Worm (Caenorhabditis elegans) whole organism, midembryonic: ENCODE data around the gene F22F1.3.

ENCODE experiments used
- T22C8.4 ChIP-seq: fragments of 200-800 bp; sonication (Bioruptor generic); IDR thresholded peaks from 2 replicates; pipeline ENCODE4 v1.3.6; 2022; ENCODE audit warnings: missing genetic modification characterization, missing compliant biosample characterization
- cog-1 ChIP-seq: sonication (generic microtip); optimal IDR thresholded peaks from 2 replicates; lab custom pipeline; 2016; ENCODE audit warnings: missing genetic modification characterization, missing compliant biosample characterization
- flt-1 ChIP-seq: fragments of 200-800 bp; sonication (Bioruptor generic); IDR thresholded peaks from 2 replicates; pipeline ENCODE4 v1.3.6; 2022; ENCODE audit warnings: missing genetic modification characterization, missing compliant biosample characterization
- klf-2 ChIP-seq: fragments of 200-800 bp; sonication (Bioruptor generic); conservative IDR thresholded peaks from 2 replicates; pipeline ENCODE4 v1.3.6; 2022; ENCODE audit warnings: missing genetic modification reagents, missing genetic modification characterization, missing compliant biosample characterization
- med-1 ChIP-seq: sonication (generic microtip); optimal IDR thresholded peaks from 2 replicates; lab custom pipeline; 2017; ENCODE audit warnings: missing genetic modification characterization, mild to moderate bottlenecking, missing compliant biosample characterization, antibody characterized with exemption, missing genetic modification reagents; ENCODE audit not compliant: insufficient read depth
- ref-1 ChIP-seq: fragments of 200-800 bp; sonication (Bioruptor generic); conservative IDR thresholded peaks from 2 replicates; pipeline ENCODE4 v1.3.6; 2022; ENCODE audit warnings: missing genetic modification reagents, missing genetic modification characterization, missing compliant biosample characterization
- tab-1 ChIP-seq: fragments of 200-800 bp; sonication (Bioruptor generic); IDR thresholded peaks from 2 replicates; pipeline ENCODE4 v1.3.6; 2022; ENCODE audit warnings: missing genetic modification characterization, missing compliant biosample characterization
- ztf-23 ChIP-seq: fragments of 200-800 bp; sonication (Bioruptor generic); IDR thresholded peaks from 2 replicates; pipeline ENCODE4 v1.3.6; 2022; ENCODE audit warnings: missing genetic modification reagents, missing genetic modification characterization, missing compliant biosample characterization
- ztf-29 ChIP-seq: fragments of 200-800 bp; sonication (Bioruptor generic); IDR thresholded peaks from 2 replicates; pipeline ENCODE4 v1.3.6; 2022; ENCODE audit warnings: missing genetic modification reagents, missing genetic modification characterization, missing compliant biosample characterization

DNA sequence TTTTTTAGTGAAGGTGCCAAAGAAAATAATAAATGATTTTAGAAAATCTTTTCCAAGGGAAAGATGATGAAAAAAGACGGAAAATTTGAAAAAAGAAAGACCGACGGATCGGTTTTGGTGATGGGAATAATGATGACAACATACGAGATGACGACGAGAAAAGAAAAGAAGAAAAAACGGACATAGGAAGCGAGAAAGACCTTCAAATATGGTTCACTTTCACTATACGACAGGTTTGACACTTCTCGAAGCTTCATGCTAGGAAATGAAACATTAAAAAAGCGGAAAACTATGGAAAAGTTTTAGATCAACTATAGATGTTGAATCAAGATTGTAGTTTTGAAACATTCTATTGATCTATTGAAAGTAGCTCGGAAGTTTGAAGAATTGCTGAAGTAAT is 37.3 kb upstream of the F22F1.3 start:
- no peak for TF ChIP-seq ztf-23 (GFP tag; lab: Robert Waterston, UW)
- no peak for TF ChIP-seq ref-1
- no peak for TF ChIP-seq flt-1 (GFP tag; lab: Robert Waterston, UW)
- TF ChIP-seq med-1 (GFP tag; lab: Kevin White, UChicago), result no peak
- TF ChIP-seq tab-1 (GFP tag; lab: Robert Waterston, UW), result no peak
- no peak for TF ChIP-seq cog-1 (tag; lab: Kevin White, UChicago)
- no peak for TF ChIP-seq T22C8.4 (GFP tag; lab: Robert Waterston, UW)
- TF ChIP-seq ztf-29 (GFP tag; lab: Robert Waterston, UW), result no peak
- TF ChIP-seq klf-2, result no peak
